Worm (Caenorhabditis elegans) whole organism, young adult: Measurements from ENCODE around the gene H41C03.2.

Experiments used
- C06A6.2 ChIP-seq: fragments of 200-800 bp; sonication (Bioruptor generic); conservative IDR thresholded peaks from 2 replicates; pipeline ENCODE4 v1.3.6; 2022; ENCODE audit warnings: missing genetic modification characterization, missing compliant biosample characterization
- F57A8.1 ChIP-seq: fragments of 200-800 bp; sonication (Bioruptor generic); optimal IDR thresholded peaks from 2 replicates; lab custom pipeline; 2018; ENCODE audit warnings: mild to moderate bottlenecking, missing genetic modification characterization, moderate library complexity, missing compliant biosample characterization
- T07F8.4 ChIP-seq: sonication (generic microtip); optimal IDR thresholded peaks from 2 replicates; lab custom pipeline; 2016; ENCODE audit warnings: mild to moderate bottlenecking, missing genetic modification characterization, moderate library complexity, missing compliant biosample characterization
- athp-1 ChIP-seq: sonication (generic microtip); optimal IDR thresholded peaks from 2 replicates; lab custom pipeline; 2017; ENCODE audit warnings: mild to moderate bottlenecking, missing genetic modification characterization, missing compliant biosample characterization
- mxl-1 ChIP-seq: sonication (generic microtip); optimal IDR thresholded peaks from 2 replicates; lab custom pipeline; 2016; ENCODE audit warnings: missing genetic modification characterization, missing compliant biosample characterization
- sea-2 ChIP-seq: fragments of 200-800 bp; sonication (Bioruptor generic); IDR thresholded peaks from 2 replicates; pipeline ENCODE4 v1.3.6; 2022; ENCODE audit warnings: missing genetic modification characterization, missing compliant biosample characterization
- ztf-28 ChIP-seq: fragments of 200-800 bp; sonication (Bioruptor generic); IDR thresholded peaks from 2 replicates; pipeline ENCODE4 v1.3.6; 2022; ENCODE audit warnings: missing genetic modification reagents, missing genetic modification characterization, missing compliant biosample characterization

DNA sequence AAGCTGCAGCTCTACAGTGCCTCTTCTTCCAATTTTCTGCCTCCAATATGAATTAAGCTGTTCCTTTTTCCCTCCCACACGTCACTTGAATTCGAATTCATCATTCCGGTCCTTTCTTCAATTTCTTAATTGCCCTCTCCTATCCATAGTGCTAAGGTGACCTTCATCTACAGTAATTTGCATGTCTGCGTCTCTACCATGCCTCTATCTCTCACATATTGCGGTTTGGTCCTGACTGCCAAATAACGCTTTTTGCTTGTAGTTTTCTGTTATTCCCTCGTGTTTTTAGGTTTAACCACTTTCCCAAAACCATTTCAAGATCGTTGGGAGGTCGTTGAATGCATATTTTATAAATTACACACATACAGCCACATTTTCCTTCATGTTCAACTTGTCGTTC, 28.8 kb upstream of the H41C03.2 start:
- TF ChIP-seq ztf-28 (GFP tag; lab: Robert Waterston, UW): no peak
- no peak for TF ChIP-seq F57A8.1 (GFP tag; lab: Kevin White, UChicago)
- TF ChIP-seq athp-1: no peak
- no peak for TF ChIP-seq C06A6.2
- TF ChIP-seq sea-2 (GFP tag; lab: Robert Waterston, UW): no peak
- no peak for TF ChIP-seq mxl-1 (tag; lab: Kevin White, UChicago)
- no peak for TF ChIP-seq T07F8.4
